Fruit fly (Drosophila melanogaster) whole organism, embryonic: ENCODE results near the gene BTBD9.

Source experiments
- Atf3 ChIP-seq: fragments of 200-800 bp; sonication (Bioruptor generic); optimal IDR thresholded peaks from 3 replicates; lab custom pipeline; 2016; ENCODE audit warnings: missing biosample characterization, missing genetic modification characterization
- B-H1 ChIP-seq: fragments of 200-800 bp; sonication (Bioruptor generic); IDR thresholded peaks from 3 replicates; pipeline ENCODE4 v1.3.6; 2022; ENCODE audit warnings: missing biosample characterization, missing genetic modification characterization
- CG1024 ChIP-seq: fragments of 200-800 bp; sonication (Bioruptor generic); IDR thresholded peaks from 2 replicates; pipeline ENCODE4 v1.3.6; 2022; ENCODE audit warnings: missing biosample characterization, missing genetic modification characterization
- CG11696 ChIP-seq: fragments of 200-800 bp; sonication (Bioruptor generic); IDR thresholded peaks from 2 replicates; pipeline ENCODE4 v1.3.6; 2022; ENCODE audit warnings: missing biosample characterization, missing genetic modification characterization
- CG12071 ChIP-seq: fragments of 200-800 bp; sonication (Bioruptor generic); optimal IDR thresholded peaks from 3 replicates; lab custom pipeline; 2018; ENCODE audit warnings: missing biosample characterization, mild to moderate bottlenecking, missing genetic modification characterization
- CG13424 ChIP-seq: fragments of 200-800 bp; sonication (Bioruptor generic); optimal IDR thresholded peaks from 2 replicates; lab custom pipeline; 2019; ENCODE audit warnings: missing biosample characterization, mild to moderate bottlenecking, missing genetic modification characterization, moderate library complexity
- CG17385 ChIP-seq: fragments of 200-800 bp; sonication (Bioruptor generic); optimal IDR thresholded peaks from 3 replicates; lab custom pipeline; 2018; ENCODE audit warnings: missing biosample characterization, mild to moderate bottlenecking, missing genetic modification characterization
- CG1832 ChIP-seq: fragments of 200-800 bp; sonication (Bioruptor generic); optimal IDR thresholded peaks from 2 replicates; lab custom pipeline; 2017; ENCODE audit warnings: missing biosample characterization, mild to moderate bottlenecking, missing genetic modification characterization, inconsistent platforms
- CG2129 ChIP-seq: fragments of 200-800 bp; sonication (Bioruptor generic); IDR thresholded peaks from 2 replicates; pipeline ENCODE4 v1.3.6; 2022; ENCODE audit warnings: missing biosample characterization, missing genetic modification characterization; ENCODE audit not compliant: partially characterized antibody
- CG2199 ChIP-seq: fragments of 200-800 bp; sonication (Bioruptor generic); IDR thresholded peaks from 3 replicates; pipeline ENCODE4 v1.3.6; 2022; ENCODE audit warnings: missing biosample characterization, missing genetic modification characterization
- CG31388 ChIP-seq: fragments of 200-800 bp; sonication (Bioruptor generic); optimal IDR thresholded peaks from 2 replicates; lab custom pipeline; 2016; ENCODE audit warnings: missing biosample characterization, missing genetic modification characterization
- CG42726 ChIP-seq: fragments of 200-800 bp; sonication (Bioruptor generic); IDR thresholded peaks from 2 replicates; pipeline ENCODE4 v1.3.6; 2022; ENCODE audit warnings: missing biosample characterization, missing genetic modification characterization; ENCODE audit not compliant: partially characterized antibody
- CG4707 ChIP-seq: fragments of 200-800 bp; sonication (Bioruptor generic); optimal IDR thresholded peaks from 2 replicates; lab custom pipeline; 2018; ENCODE audit warnings: missing biosample characterization, mild to moderate bottlenecking, missing genetic modification characterization, moderate library complexity
- CG6791 ChIP-seq: fragments of 200-800 bp; sonication (Bioruptor generic); IDR thresholded peaks from 3 replicates; pipeline ENCODE4 v1.3.6; 2022; ENCODE audit warnings: missing biosample characterization, missing genetic modification characterization; ENCODE audit not compliant: partially characterized antibody
- CG6854 ChIP-seq: fragments of 200-800 bp; sonication (Bioruptor generic); optimal IDR thresholded peaks from 3 replicates; lab custom pipeline; 2017; ENCODE audit warnings: missing biosample characterization, mild to moderate bottlenecking, missing genetic modification characterization
- CG8290 ChIP-seq, 3 experiments: fragments of 200-800 bp; sonication (Bioruptor generic); optimal IDR thresholded peaks; 2 replicates each; lab custom pipeline; 2016 to 2019; ENCODE audit warnings: missing biosample characterization in 3 of 3, missing genetic modification characterization in 3 of 3, mild to moderate bottlenecking in 2 of 3, moderate library complexity in 1 of 3
- CG9609 ChIP-seq: fragments of 200-800 bp; sonication (Bioruptor generic); optimal IDR thresholded peaks from 3 replicates; lab custom pipeline; 2016; ENCODE audit warnings: missing biosample characterization, missing genetic modification characterization
- CoRest ChIP-seq: fragments of 200-800 bp; sonication (Bioruptor generic); optimal IDR thresholded peaks from 3 replicates; lab custom pipeline; 2018; ENCODE audit warnings: missing biosample characterization, mild to moderate bottlenecking, missing genetic modification characterization, moderate library complexity
- Deaf1 ChIP-seq: fragments of 200-800 bp; optimal IDR thresholded peaks from 3 replicates; lab custom pipeline; 2019; ENCODE audit warnings: missing biosample characterization, mild to moderate bottlenecking, missing genetic modification characterization, moderate library complexity
- Doc3 ChIP-seq: fragments of 200-800 bp; sonication (Bioruptor generic); IDR thresholded peaks from 3 replicates; pipeline ENCODE4 v1.3.6; 2022; ENCODE audit warnings: missing biosample characterization, missing genetic modification characterization; ENCODE audit not compliant: partially characterized antibody
- Fer1 ChIP-seq: fragments of 200-800 bp; sonication (Bioruptor generic); optimal IDR thresholded peaks from 2 replicates; lab custom pipeline; 2017; ENCODE audit warnings: missing biosample characterization, mild to moderate bottlenecking, missing genetic modification characterization
- Gsc ChIP-seq: fragments of 200-800 bp; sonication (Bioruptor generic); IDR thresholded peaks from 2 replicates; pipeline ENCODE4 v1.3.6; 2022; ENCODE audit warnings: missing biosample characterization, missing genetic modification characterization
- HmgD ChIP-seq: fragments of 200-800 bp; sonication (Bioruptor generic); optimal IDR thresholded peaks from 3 replicates; lab custom pipeline; 2016; ENCODE audit warnings: missing biosample characterization, missing genetic modification characterization
- Hsf ChIP-seq: fragments of 200-800 bp; sonication (Bioruptor generic); optimal IDR thresholded peaks from 3 replicates; lab custom pipeline; 2016; ENCODE audit warnings: missing biosample characterization, missing genetic modification characterization
- Med ChIP-seq: fragments of 200-800 bp; sonication (Bioruptor generic); peaks from one replicate; lab custom pipeline; 2016; ENCODE audit warnings: missing biosample characterization, missing genetic modification characterization, mild to moderate bottlenecking, inconsistent platforms, moderate library complexity
- Mrtf ChIP-seq: fragments of 200-800 bp; sonication (Bioruptor generic); IDR thresholded peaks from 3 replicates; pipeline ENCODE4 v1.3.6; 2022; ENCODE audit warnings: missing biosample characterization, missing genetic modification characterization
- Myb ChIP-seq: fragments of 200-800 bp; sonication (Bioruptor generic); optimal IDR thresholded peaks from 2 replicates; lab custom pipeline; 2016; ENCODE audit warnings: missing biosample characterization, missing genetic modification characterization
- NFAT ChIP-seq: fragments of 200-800 bp; sonication (Bioruptor generic); IDR thresholded peaks from 2 replicates; pipeline ENCODE4 v1.3.6; 2022; ENCODE audit warnings: missing biosample characterization, missing genetic modification characterization
- Oli ChIP-seq: fragments of 200-800 bp; sonication (Bioruptor generic); optimal IDR thresholded peaks from 2 replicates; lab custom pipeline; 2018; ENCODE audit warnings: missing biosample characterization, mild to moderate bottlenecking, missing genetic modification characterization, moderate library complexity
- PHDP ChIP-seq: fragments of 200-800 bp; sonication (Bioruptor generic); optimal IDR thresholded peaks from 3 replicates; lab custom pipeline; 2018; ENCODE audit warnings: missing biosample characterization, mild to moderate bottlenecking, missing genetic modification characterization, moderate library complexity
- Poxn ChIP-seq: fragments of 200-800 bp; sonication (Bioruptor generic); IDR thresholded peaks from 2 replicates; pipeline ENCODE4 v1.3.6; 2022; ENCODE audit warnings: missing biosample characterization, missing genetic modification characterization
- amos ChIP-seq: fragments of 200-800 bp; sonication (Bioruptor generic); IDR thresholded peaks from 2 replicates; pipeline ENCODE4 v1.3.6; 2022; ENCODE audit warnings: missing biosample characterization, missing genetic modification characterization; ENCODE audit not compliant: partially characterized antibody
- ase ChIP-seq: fragments of 200-800 bp; sonication (Bioruptor generic); IDR thresholded peaks from 3 replicates; pipeline ENCODE4 v1.3.6; 2022; ENCODE audit warnings: missing biosample characterization, missing genetic modification characterization
- chinmo ChIP-seq: fragments of 200-800 bp; sonication (Bioruptor generic); IDR thresholded peaks from 4 replicates; pipeline ENCODE4 v1.3.6; 2022; ENCODE audit warnings: missing biosample characterization, missing genetic modification characterization; ENCODE audit not compliant: partially characterized antibody
- corto ChIP-seq: fragments of 200-800 bp; sonication (Bioruptor generic); optimal IDR thresholded peaks from 2 replicates; lab custom pipeline; 2016; ENCODE audit warnings: missing biosample characterization, mild to moderate bottlenecking, missing genetic modification characterization, moderate library complexity
- crc ChIP-seq: fragments of 200-800 bp; sonication (Bioruptor generic); optimal IDR thresholded peaks from 2 replicates; lab custom pipeline; 2016; ENCODE audit warnings: missing biosample characterization, missing genetic modification characterization
- crol ChIP-seq: fragments of 200-800 bp; sonication (Bioruptor generic); IDR thresholded peaks from 2 replicates; pipeline ENCODE4 v1.3.6; 2022; ENCODE audit warnings: missing biosample characterization, missing genetic modification characterization
- fu2 ChIP-seq: fragments of 200-800 bp; sonication (Bioruptor generic); optimal IDR thresholded peaks from 2 replicates; lab custom pipeline; 2016; ENCODE audit warnings: missing biosample characterization, missing genetic modification characterization
- grau ChIP-seq: fragments of 200-800 bp; optimal IDR thresholded peaks from 3 replicates; lab custom pipeline; 2019; ENCODE audit warnings: missing biosample characterization, mild to moderate bottlenecking, missing genetic modification characterization, moderate library complexity
- gt ChIP-seq: fragments of 200-800 bp; sonication (Bioruptor generic); IDR thresholded peaks from 2 replicates; pipeline ENCODE4 v1.3.6; 2022; ENCODE audit warnings: missing biosample characterization, missing genetic modification characterization
- pros ChIP-seq: fragments of 200-800 bp; sonication (Bioruptor generic); optimal IDR thresholded peaks from 3 replicates; lab custom pipeline; 2019; ENCODE audit warnings: missing biosample characterization, mild to moderate bottlenecking, missing genetic modification characterization, moderate library complexity
- pzg ChIP-seq: fragments of 200-800 bp; sonication (Bioruptor generic); optimal IDR thresholded peaks from 3 replicates; lab custom pipeline; 2018; ENCODE audit warnings: missing biosample characterization, mild to moderate bottlenecking, missing genetic modification characterization, moderate library complexity
- ro ChIP-seq: fragments of 200-800 bp; sonication (Bioruptor generic); IDR thresholded peaks from 2 replicates; pipeline ENCODE4 v1.3.6; 2022; ENCODE audit warnings: missing biosample characterization, missing genetic modification characterization
- row ChIP-seq: fragments of 200-800 bp; sonication (Bioruptor generic); IDR thresholded peaks from 3 replicates; pipeline ENCODE4 v1.3.6; 2022; ENCODE audit warnings: missing biosample characterization, missing genetic modification characterization
- sima ChIP-seq: fragments of 200-800 bp; sonication (Bioruptor generic); optimal IDR thresholded peaks from 2 replicates; lab custom pipeline; 2016; ENCODE audit warnings: missing biosample characterization, missing genetic modification characterization
- slou ChIP-seq: fragments of 200-800 bp; sonication (Bioruptor generic); optimal IDR thresholded peaks from 3 replicates; lab custom pipeline; 2016; ENCODE audit warnings: missing biosample characterization, missing genetic modification characterization
- tap ChIP-seq: fragments of 200-800 bp; optimal IDR thresholded peaks from 3 replicates; lab custom pipeline; 2019; ENCODE audit warnings: missing biosample characterization, mild to moderate bottlenecking, missing genetic modification characterization, moderate library complexity
- tin ChIP-seq: fragments of 200-800 bp; sonication (Bioruptor generic); optimal IDR thresholded peaks from 3 replicates; lab custom pipeline; 2016; ENCODE audit warnings: missing biosample characterization, missing genetic modification characterization
- tx ChIP-seq: fragments of 200-800 bp; sonication (Bioruptor generic); optimal IDR thresholded peaks from 2 replicates; lab custom pipeline; 2016; ENCODE audit warnings: missing biosample characterization, missing genetic modification characterization
- z ChIP-seq: fragments of 200-800 bp; sonication (Bioruptor generic); IDR thresholded peaks from 3 replicates; pipeline ENCODE4 v1.3.6; 2022; ENCODE audit warnings: missing biosample characterization, missing genetic modification characterization
- zen2 ChIP-seq: fragments of 200-800 bp; sonication (Bioruptor generic); IDR thresholded peaks from 3 replicates; pipeline ENCODE4 v1.3.6; 2022; ENCODE audit warnings: missing biosample characterization, missing genetic modification characterization; ENCODE audit not compliant: partially characterized antibody

The BTBD9 gene

DNA sequence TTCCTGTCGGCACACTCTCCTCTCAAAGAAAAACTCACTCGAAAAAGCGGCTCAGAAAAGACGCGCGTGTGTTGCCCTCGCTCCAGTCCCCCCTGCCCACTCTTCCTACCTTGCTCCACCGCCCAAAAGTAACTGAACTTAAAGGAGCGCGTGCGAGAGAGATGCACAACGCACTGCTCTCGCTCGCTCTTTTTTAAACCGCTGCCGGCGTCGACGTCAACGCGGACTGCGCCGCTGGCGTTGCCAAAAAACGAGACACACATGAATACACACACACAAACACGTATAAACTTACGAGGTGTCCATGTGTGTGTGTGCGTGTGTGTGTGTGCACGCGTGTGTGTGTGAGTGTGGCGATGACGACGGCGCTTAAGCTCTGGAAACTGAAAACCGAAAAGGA, 48.5 kb downstream of the BTBD9 start (continued):
- no peak for TF ChIP-seq NFAT (GFP tag; lab: Robert Waterston, UW)
- TF ChIP-seq z (GFP tag; lab: Robert Waterston, UW): peak; percentile 98
- no peak for TF ChIP-seq PHDP (tag; lab: Kevin White, UChicago)
- peak; percentile 45; the same call in 1 of the 2 replicates for TF ChIP-seq amos
- peak; percentile 65; the same call in 2 of the 3 replicates for TF ChIP-seq CG6791
- peak; percentile 89 for TF ChIP-seq CG1832 (GFP tag; lab: Kevin White, UChicago)
- no peak for TF ChIP-seq CG31388 (GFP tag; lab: Kevin White, UChicago)
- TF ChIP-seq CG2199: 0 out of 3 replicates have a peak, but pooled peaks have one; percentile 38
- TF ChIP-seq pros (GFP tag; lab: Kevin White, UChicago): peak; percentile 56
- TF ChIP-seq chinmo: 0 out of 4 replicates have a peak, but pooled peaks have one; percentile 47
- no peak for TF ChIP-seq Atf3 (GFP tag; lab: Kevin White, UChicago)
- no peak for TF ChIP-seq CoRest (tag; lab: Kevin White, UChicago)
- no peak for TF ChIP-seq tap
- TF ChIP-seq CG42726: peak; percentile 65
- no peak for TF ChIP-seq Oli (tag; lab: Kevin White, UChicago)
- no peak for TF ChIP-seq crc (GFP tag; lab: Kevin White, UChicago)
- peak; percentile 62 for TF ChIP-seq Deaf1 (tag; lab: Kevin White, UChicago)
- TF ChIP-seq CG1024: no peak
- no peak for TF ChIP-seq CG8290 (GFP tag; optimal IDR thresholded peaks at IDR 0.05; lab: Kevin White, UChicago)
- TF ChIP-seq CG8290 (tag; optimal IDR thresholded peaks at IDR 0.05; lab: Kevin White, UChicago): peak in 1 of 2 experiments; percentile 15
- TF ChIP-seq CG6854 (GFP tag; lab: Kevin White, UChicago): no peak
- TF ChIP-seq Doc3 (GFP tag; lab: Robert Waterston, UW): no peak
- TF ChIP-seq CG9609: no peak
- TF ChIP-seq B-H1 (GFP tag; lab: Robert Waterston, UW): no peak
- no peak for TF ChIP-seq CG17385 (GFP tag; lab: Kevin White, UChicago)
- TF ChIP-seq, all 482 proteins: peak for 22

DNA sequence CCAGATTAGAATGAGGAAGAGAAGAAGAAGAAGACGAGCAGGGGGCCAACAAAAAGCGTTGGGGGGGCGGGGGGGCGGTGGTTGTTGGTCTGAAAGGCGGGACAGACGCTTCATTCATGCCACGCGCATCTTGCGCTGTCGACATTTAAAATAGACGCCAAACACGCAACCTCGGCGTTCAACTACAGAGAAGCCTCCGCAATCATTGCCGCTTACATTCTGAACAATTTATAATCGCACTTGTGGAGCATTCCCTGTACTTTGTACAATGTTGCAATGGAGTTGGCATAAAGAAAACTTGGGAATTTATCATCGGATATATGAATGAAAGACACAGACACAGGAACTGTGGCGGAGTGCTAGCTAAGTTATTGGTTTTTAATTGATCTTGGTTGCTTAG, 52.4 kb downstream of the BTBD9 start:
- TF ChIP-seq CG17385 (GFP tag; lab: Kevin White, UChicago) (peak; percentile 40), slou (no peak), row (GFP tag; lab: Robert Waterston, UW) (peak; percentile 21; the same call in 1 of the 3 replicates), CG11696 (no peak), zen2 (GFP tag; lab: Robert Waterston, UW) (no peak), HmgD (GFP tag; lab: Kevin White, UChicago) (no peak), Gsc (GFP tag; lab: Robert Waterston, UW) (no peak), corto (no peak), pzg (GFP tag; lab: Kevin White, UChicago) (no peak), CG12071 (GFP tag; lab: Kevin White, UChicago) (no peak), tx (GFP tag; lab: Kevin White, UChicago) (no peak), grau (tag; lab: Kevin White, UChicago) (peak; percentile 83), tin (no peak), Hsf (no peak), Poxn (no peak), Myb (GFP tag; lab: Kevin White, UChicago) (no peak), B-H1 (GFP tag; lab: Robert Waterston, UW) (no peak), sima (GFP tag; lab: Kevin White, UChicago) (no peak), crol (GFP tag; lab: Robert Waterston, UW) (peak; percentile 76), CG2129 (GFP tag; lab: Robert Waterston, UW) (no peak), ase (GFP tag; lab: Robert Waterston, UW) (no peak), CG13424 (tag; lab: Kevin White, UChicago) (no peak), Mrtf (GFP tag; lab: Robert Waterston, UW) (no peak), ro (GFP tag; lab: Robert Waterston, UW) (no peak), gt (GFP tag; lab: Robert Waterston, UW) (no peak), CG6854 (GFP tag; lab: Kevin White, UChicago) (no peak), CG4707 (GFP tag; lab: Kevin White, UChicago) (no peak), crc (GFP tag; lab: Kevin White, UChicago) (no peak), Fer1 (GFP tag; lab: Kevin White, UChicago) (no peak), fu2 (GFP tag; lab: Kevin White, UChicago) (no peak), Med (GFP tag; lab: Kevin White, UChicago) (peak; percentile 12)
